Worm (Caenorhabditis elegans) whole organism, mixed stage, embryonic: ENCODE results near the gene irld-14.

ENCODE experiments used
- flh-1 ChIP-seq: fragments of 200-800 bp; sonication (Bioruptor generic); optimal IDR thresholded peaks from 2 replicates; lab custom pipeline; 2018; ENCODE audit warnings: mild to moderate bottlenecking, missing genetic modification characterization, moderate library complexity, missing compliant biosample characterization
- lin-13 ChIP-seq: fragments of 150-350 bp; optimal IDR thresholded peaks from 2 replicates; lab custom pipeline; 2014; ENCODE audit warnings: missing biosample characterization, missing genetic modification characterization
- lsy-2 ChIP-seq: fragments of 150-350 bp; optimal IDR thresholded peaks from 2 replicates; lab custom pipeline; 2014; ENCODE audit warnings: missing biosample characterization, missing genetic modification characterization
- mep-1 ChIP-seq: fragments of 150-350 bp; optimal IDR thresholded peaks from 2 replicates; lab custom pipeline; 2017; ENCODE audit warnings: missing biosample characterization, missing genetic modification reagents, missing genetic modification characterization, inconsistent platforms
- nhr-76 ChIP-seq: sonication (generic microtip); optimal IDR thresholded peaks from 2 replicates; lab custom pipeline; 2017; ENCODE audit warnings: missing biosample characterization, missing genetic modification characterization
- pha-4 ChIP-seq: fragments of 150-350 bp; optimal IDR thresholded peaks from 2 replicates; lab custom pipeline; 2018; ENCODE audit warnings: missing biosample characterization, missing genetic modification reagents, missing genetic modification characterization
- snpc-4 ChIP-seq: fragments of 150-350 bp; optimal IDR thresholded peaks from 2 replicates; lab custom pipeline; 2014; ENCODE audit warnings: missing biosample characterization, missing genetic modification characterization
- sptf-1 ChIP-seq: sonication (generic microtip); optimal IDR thresholded peaks from 2 replicates; lab custom pipeline; 2017; ENCODE audit warnings: mild to moderate bottlenecking, missing genetic modification characterization, moderate library complexity, missing compliant biosample characterization
- tbx-8 ChIP-seq: fragments of 200-800 bp; sonication (Bioruptor generic); optimal IDR thresholded peaks from 2 replicates; lab custom pipeline; 2018; ENCODE audit warnings: mild to moderate bottlenecking, missing genetic modification characterization, moderate library complexity, missing compliant biosample characterization
- unc-62 ChIP-seq: fragments of 150-350 bp; optimal IDR thresholded peaks from 2 replicates; lab custom pipeline; 2014; ENCODE audit warnings: missing biosample characterization, missing genetic modification reagents, missing genetic modification characterization

ce11 chrV:14971136-14971535 lies 25.2 kb upstream of the irld-14 start, which contains the start of gene nlp-59:
- TF ChIP-seq nhr-76 (tag; lab: Kevin White, UChicago) = no peak
- no peak for TF ChIP-seq mep-1 (tag; lab: Kevin White, UChicago)
- no peak for TF ChIP-seq snpc-4 (tag; lab: Kevin White, UChicago)
- TF ChIP-seq lsy-2 (tag; lab: Kevin White, UChicago) = no peak
- TF ChIP-seq pha-4 (tag; lab: Kevin White, UChicago) = no peak
- TF ChIP-seq tbx-8 (GFP tag; lab: Kevin White, UChicago) = no peak
- TF ChIP-seq lin-13 = no peak
- no peak for TF ChIP-seq unc-62 (GFP tag; lab: Kevin White, UChicago)
- no peak for TF ChIP-seq sptf-1
- no peak for TF ChIP-seq flh-1 (GFP tag; lab: Kevin White, UChicago)
